Worm (Caenorhabditis elegans): ENCODE data around the gene oac-11.

Gene oac-11

DNA sequence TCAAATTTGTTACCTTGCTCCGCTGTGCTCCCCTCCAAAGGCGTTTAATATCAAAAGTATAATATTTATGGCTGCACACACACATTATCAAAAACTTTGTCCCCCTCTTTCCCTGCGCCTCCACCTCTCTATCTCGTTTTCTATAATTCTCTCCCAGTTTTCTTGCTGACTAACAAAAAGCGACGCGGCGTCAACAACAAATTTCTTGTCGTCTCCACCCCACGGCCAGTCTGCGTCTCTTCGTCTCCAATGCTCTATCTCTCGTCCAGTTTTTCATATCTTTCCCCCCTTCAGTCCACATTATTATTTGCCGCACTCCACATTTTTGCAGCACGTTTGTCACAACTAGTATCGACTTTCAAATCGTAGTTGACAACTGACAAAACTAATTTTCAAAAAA, 50.2 kb downstream of the oac-11 start (continued):
- TF ChIP-seq nhr-11 (tag; optimal IDR thresholded peaks at IDR 0.05) = no peak
- no peak for TF ChIP-seq ztf-4 (tag; optimal IDR thresholded peaks at IDR 0.05)
- TF ChIP-seq F13H6.1 (tag; optimal IDR thresholded peaks at IDR 0.05) = peak; percentile 70
- TF ChIP-seq nhr-6 (tag; optimal IDR thresholded peaks at IDR 0.05) = no peak
- no peak for TF ChIP-seq nhr-77 (tag; optimal IDR thresholded peaks at IDR 0.05)
- TF ChIP-seq ama-1 (optimal IDR thresholded peaks at IDR 0.05) = no peak
- TF ChIP-seq lsy-2 (tag; optimal IDR thresholded peaks at IDR 0.05) = peak in 1 of 2 experiments; percentile 59

- no peak for TF ChIP-seq ceh-82 (tag; optimal IDR thresholded peaks at IDR 0.05)
- no peak for TF ChIP-seq C34F6.9 (tag; optimal IDR thresholded peaks at IDR 0.05)
- no peak for TF ChIP-seq unc-55 (GFP tag; optimal IDR thresholded peaks at IDR 0.05)
- TF ChIP-seq ZK546.5 (tag; optimal IDR thresholded peaks at IDR 0.05) = no peak
- no peak for TF ChIP-seq sma-9 (GFP tag; optimal IDR thresholded peaks at IDR 0.05)
- no peak for TF ChIP-seq sma-9 (tag; optimal IDR thresholded peaks at IDR 0.05)
- TF ChIP-seq nhr-129 (tag; optimal IDR thresholded peaks at IDR 0.05) = no peak
- no peak for TF ChIP-seq nhr-21 (tag; optimal IDR thresholded peaks at IDR 0.05)
- TF ChIP-seq nhr-11 (tag; optimal IDR thresholded peaks at IDR 0.05) = no peak
Measured at ce11 chrII:3808643-3809042, 52.1 kb downstream of the oac-11 start.

Data from whole organism, L2 larva.